Worm (Caenorhabditis elegans): ENCODE measurements around the gene F43C11.3.

The F43C11.3 gene

DNA sequence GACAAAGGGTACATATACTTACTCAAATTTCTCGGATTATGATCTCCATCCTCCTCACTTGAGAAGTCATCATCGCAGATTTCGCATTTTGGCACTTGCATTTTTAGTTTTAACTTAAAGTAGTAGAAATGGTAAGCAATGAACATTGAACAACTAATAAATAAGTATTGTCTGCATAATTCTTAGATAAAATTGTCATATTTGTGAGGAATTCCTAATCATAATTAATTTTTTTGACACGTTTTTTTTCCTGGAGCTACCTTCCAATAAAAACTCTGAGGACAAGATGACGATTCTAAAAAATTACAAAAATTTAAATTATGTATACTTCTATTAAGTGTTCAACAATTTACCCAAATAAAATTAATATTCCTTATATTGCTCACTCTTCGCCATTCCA, 40.4 kb upstream of the F43C11.3 start, which contains the start of the genes trim-21 and B0281.1:
Gene trim-21, minus strand, starts transcription at position 101 of the 400 bp plus-strand sequence.
Gene B0281.1, plus strand, starts transcription at position 321 of the 400 bp plus-strand sequence.
- TF ChIP-seq C34B4.2 (tag; optimal IDR thresholded peaks at IDR 0.05) (no peak), mep-1 (tag; optimal IDR thresholded peaks at IDR 0.05) (no peak), pag-3 (tag; optimal IDR thresholded peaks at IDR 0.05; ENCODE audit: borderline replicate concordance, insufficient read depth) (no peak), lin-15B (tag; optimal IDR thresholded peaks at IDR 0.05) (no peak), fos-1 (tag; optimal IDR thresholded peaks at IDR 0.05) (no peak), C04F5.9 (tag; optimal IDR thresholded peaks at IDR 0.05) (no peak), nhr-20 (tag; optimal IDR thresholded peaks at IDR 0.05) (no peak), fkh-4 (tag; optimal IDR thresholded peaks at IDR 0.05; ENCODE audit: borderline replicate concordance) (no peak), unc-130 (tag; optimal IDR thresholded peaks at IDR 0.05) (no peak), elt-3 (tag; optimal IDR thresholded peaks at IDR 0.05) (no peak)

DNA sequence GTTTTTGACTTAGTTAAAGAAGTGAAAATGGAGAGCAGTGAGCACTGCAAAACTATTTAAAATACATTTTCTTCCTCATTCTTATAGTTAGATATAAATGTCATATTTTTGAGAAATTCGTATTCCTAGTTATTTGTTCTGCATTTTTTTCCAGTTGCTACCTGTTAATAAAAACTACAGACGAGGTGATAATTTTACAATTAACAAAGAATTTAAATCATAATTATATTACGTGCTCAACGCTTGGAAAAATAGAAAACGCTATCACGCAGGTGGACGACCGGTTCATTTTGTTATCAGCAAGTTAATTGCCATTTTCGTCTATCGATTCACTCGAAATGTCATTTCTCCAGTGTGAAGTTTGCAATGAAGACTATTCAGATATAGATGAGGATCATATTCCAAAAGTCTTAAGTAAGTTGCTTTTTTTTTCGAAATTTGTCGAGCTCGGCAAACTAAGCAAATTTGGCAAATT, 35.2 kb upstream of the F43C11.3 start, which contains the start of the genes ZK1240.5 and ZK1240.9:
Gene ZK1240.5, minus strand, starts transcription at position 51 of the 475 bp plus-strand sequence.
Gene ZK1240.9, plus strand, starts transcription at position 307 of the 475 bp plus-strand sequence.
- TF ChIP-seq efl-1 (optimal IDR thresholded peaks at IDR 0.05) (no peak), efl-1 (GFP tag; optimal IDR thresholded peaks at IDR 0.05 in 1 of 2) (peak in 1 of 2 experiments; percentile 79), elt-2 (tag; optimal IDR thresholded peaks at IDR 0.05) (peak; percentile 35), isw-1 (GFP tag; IDR thresholded peaks at IDR 0.05) (no peak)

DNA sequence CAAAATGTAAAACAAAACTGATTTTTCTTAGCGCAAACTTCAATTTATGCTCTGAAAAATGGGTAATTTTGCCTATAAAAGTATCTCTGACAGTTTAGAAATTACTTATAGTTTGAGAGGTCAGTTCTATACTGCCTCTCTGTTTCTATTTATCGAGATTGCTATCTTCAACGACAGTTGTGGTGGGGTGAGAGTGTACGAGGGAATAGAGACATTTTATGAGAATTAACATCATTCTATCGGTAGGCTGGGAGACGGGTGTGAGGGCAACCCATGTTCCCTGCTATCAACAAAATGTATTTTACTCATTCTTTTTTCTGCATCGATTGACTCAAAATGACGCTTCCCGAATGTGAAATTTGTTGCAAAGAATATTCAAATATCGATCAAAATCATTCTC, 33.0 kb upstream of the F43C11.3 start, which contains the start of gene ZK1240.3:
Gene ZK1240.3, plus strand, starts transcription at position 238 of the 400 bp plus-strand sequence.
- TF ChIP-seq mef-2 (tag; optimal IDR thresholded peaks at IDR 0.05) (no peak), nhr-71 (tag; optimal IDR thresholded peaks at IDR 0.05) (no peak), ztf-4 (tag; optimal IDR thresholded peaks at IDR 0.05) (no peak), snpc-4 (tag; optimal IDR thresholded peaks at IDR 0.05) (no peak), lin-39 (tag; optimal IDR thresholded peaks at IDR 0.05) (no peak), unc-30 (tag; optimal IDR thresholded peaks at IDR 0.05) (no peak), vab-15 (tag; optimal IDR thresholded peaks at IDR 0.05) (no peak), elt-2 (tag; optimal IDR thresholded peaks at IDR 0.05) (peak; percentile 30)

DNA sequence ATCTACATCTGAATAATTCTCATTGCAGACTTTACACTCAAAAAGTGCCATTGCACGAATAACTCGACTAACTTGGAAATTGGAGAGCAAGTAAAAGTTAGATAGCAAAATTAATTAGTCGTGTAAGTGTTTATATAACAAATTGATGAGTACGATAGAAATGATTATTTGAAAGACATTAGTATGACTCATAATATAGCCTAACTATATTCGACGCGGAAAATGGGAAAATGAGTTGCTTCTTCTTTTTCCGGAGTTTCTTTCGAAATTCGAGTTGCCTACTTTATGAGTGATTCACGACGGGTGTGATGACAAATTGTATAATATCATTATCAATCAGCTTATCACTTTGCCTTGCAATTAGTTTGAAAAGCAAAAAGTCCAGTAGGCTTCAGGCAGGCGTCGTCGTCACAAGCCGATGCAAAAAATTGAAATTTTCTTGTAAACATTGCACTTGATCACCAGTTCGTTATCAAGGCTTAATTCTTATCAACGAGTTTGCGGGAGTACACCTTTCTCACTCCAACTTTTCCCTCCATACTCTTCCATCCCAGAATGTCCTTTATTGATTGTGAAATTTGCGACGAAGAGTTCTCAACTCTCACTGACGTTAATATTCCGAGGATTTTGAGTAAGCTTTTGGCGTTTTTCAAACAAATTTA, 30.1 kb upstream of the F43C11.3 start, which contains the start of the genes ZK1240.6 and ZK1240.2:
Gene ZK1240.6, minus strand, starts transcription at position 51 of the 662 bp plus-strand sequence.
Gene ZK1240.2, plus strand, starts transcription at position 520 of the 662 bp plus-strand sequence.
- TF ChIP-seq nhr-12 (tag; optimal IDR thresholded peaks at IDR 0.05) = no peak
- TF ChIP-seq elt-2 (tag; optimal IDR thresholded peaks at IDR 0.05) = peak; percentile 74
- peak; percentile 49 for TF ChIP-seq pqm-1 (tag; optimal IDR thresholded peaks at IDR 0.05)

DNA sequence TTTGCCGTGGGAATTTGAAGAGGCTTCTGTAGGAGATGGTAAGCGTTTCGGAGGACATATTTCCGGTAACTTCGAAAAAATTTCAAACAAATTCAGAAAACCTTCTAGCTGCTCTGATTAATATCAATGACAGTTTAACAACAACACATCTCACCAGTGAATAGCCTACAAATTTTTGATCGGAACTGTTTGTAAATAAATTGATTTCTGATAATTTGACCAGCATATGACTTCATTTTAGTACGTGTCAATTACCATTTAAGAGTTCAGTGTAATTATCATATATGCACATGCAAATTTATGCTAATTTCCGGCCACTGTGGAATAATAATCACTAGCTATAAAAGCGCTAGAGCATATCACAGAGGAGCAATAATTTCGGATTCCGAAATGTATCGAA, 28.2 kb upstream of the F43C11.3 start, which contains the start of gene ZK1240.11:
Gene ZK1240.11, plus strand, starts transcription at position 301 of the 400 bp plus-strand sequence.
- TF ChIP-seq nhr-237 (tag; optimal IDR thresholded peaks at IDR 0.05) = no peak
- no peak for TF ChIP-seq C16A3.4 (tag; optimal IDR thresholded peaks at IDR 0.05)
- no peak for TF ChIP-seq efl-1 (optimal IDR thresholded peaks at IDR 0.05)
- peak in 1 of 2 experiments; percentile 25 for TF ChIP-seq efl-1 (GFP tag; optimal IDR thresholded peaks at IDR 0.05 in 1 of 2)
- TF ChIP-seq vab-15 (tag; optimal IDR thresholded peaks at IDR 0.05) = no peak

DNA sequence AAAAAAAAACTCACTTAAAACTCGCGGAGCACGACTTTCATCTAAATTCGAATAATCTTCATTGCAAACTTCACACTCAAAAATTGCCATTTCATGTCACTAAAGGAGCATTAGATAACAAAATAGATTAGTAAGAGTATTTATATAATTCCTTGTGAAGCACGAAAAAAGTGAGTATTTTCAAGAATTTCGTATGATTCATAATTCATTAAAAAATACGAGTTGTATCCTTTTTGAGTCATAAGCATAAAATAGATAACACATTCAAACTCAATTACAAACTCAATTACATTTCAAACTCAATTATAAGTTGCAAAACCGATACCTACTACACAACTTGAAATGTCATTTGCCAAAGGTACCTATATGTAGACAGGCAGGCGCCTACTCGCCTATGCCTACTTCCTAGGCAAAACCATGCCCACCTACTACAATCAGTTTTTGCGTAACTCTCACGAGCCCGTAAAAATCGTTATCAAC, 24.1 kb upstream of the F43C11.3 start, which contains the start of the genes ZK1240.8 and ZK1240.1:
Gene ZK1240.8, minus strand, starts transcription at position 101 of the 480 bp plus-strand sequence.
Gene ZK1240.1, plus strand, starts transcription at position 430 of the 480 bp plus-strand sequence.
- TF ChIP-seq ceh-88 (GFP tag; IDR thresholded peaks at IDR 0.05) (no peak), elt-2 (tag; optimal IDR thresholded peaks at IDR 0.05) (peak; percentile 5), nhr-77 (tag; optimal IDR thresholded peaks at IDR 0.05) (no peak)

DNA sequence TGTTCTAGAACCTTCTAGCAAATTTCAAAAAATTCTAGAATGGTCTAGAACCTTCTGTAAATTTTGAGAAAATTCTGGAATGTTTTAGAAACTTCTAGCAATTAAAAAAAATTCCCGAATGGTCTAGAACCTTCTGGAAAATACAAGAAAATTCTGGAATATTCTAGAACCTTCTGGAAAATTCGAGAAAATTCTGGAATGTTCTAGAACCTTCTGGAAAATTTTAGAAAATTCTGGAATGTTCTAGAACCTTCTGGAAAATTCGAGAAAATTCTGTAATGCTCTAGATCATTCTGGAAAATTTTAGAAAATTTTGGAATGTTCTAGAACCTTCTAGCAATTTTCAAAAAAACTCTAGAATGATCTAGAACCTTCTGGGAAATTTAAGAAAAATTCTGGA, 22.6 kb upstream of the F43C11.3 start:
- TF ChIP-seq Y116A8C.19 (tag; optimal IDR thresholded peaks at IDR 0.05; ENCODE audit: borderline replicate concordance) (no peak), efl-3 (GFP tag; optimal IDR thresholded peaks at IDR 0.05) (no peak)

All from whole organism, L1 larva.